Worm (Caenorhabditis elegans) whole organism, mixed stage, embryonic: ENCODE results near the gene Y37H2A.1.

Experiments used
- mab-5 ChIP-seq: fragments of 150-350 bp; optimal IDR thresholded peaks from 2 replicates; lab custom pipeline; 2014; ENCODE audit warnings: missing biosample characterization, missing genetic modification characterization
- zip-8 ChIP-seq: fragments of 150-350 bp; optimal IDR thresholded peaks from 2 replicates; lab custom pipeline; 2014; ENCODE audit warnings: missing biosample characterization, missing genetic modification characterization

- TF ChIP-seq mab-5 (no peak), zip-8 (tag; lab: Kevin White, UChicago) (no peak)
Observed at ce11 chrV:18086783-18087182, 21.3 kb upstream of the Y37H2A.1 start, which contains the start of gene slr-2.
